Worm (Caenorhabditis elegans): ENCODE results near the gene F20A1.2.

The F20A1.2 gene

DNA sequence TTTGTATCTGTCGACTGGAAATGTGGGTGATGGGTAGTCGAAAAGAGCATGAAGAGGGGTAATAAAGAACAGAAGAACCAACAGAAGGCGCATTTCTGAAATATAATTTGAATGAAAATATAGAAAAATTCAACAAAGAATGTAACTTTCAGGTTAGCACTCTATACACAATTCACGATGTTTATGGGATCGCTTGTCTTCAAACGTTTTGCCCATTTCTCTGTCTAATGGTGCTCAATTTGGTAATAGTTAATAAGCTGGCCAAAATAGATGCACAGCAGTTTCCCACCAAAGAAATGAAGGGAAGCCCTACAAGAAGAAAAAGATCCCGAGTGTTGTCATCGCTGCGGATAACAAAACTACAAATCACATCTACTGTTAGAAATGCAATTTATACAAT is 1.4 kb downstream of the F20A1.2 start, which contains the start of gene F20A1.8:
TSS of gene F20A1.8 (minus strand) at position 101 of the 400 bp plus-strand sequence.
- TF ChIP-seq sma-3 (GFP tag; optimal IDR thresholded peaks at IDR 0.05) (no peak), nhr-77 (tag; optimal IDR thresholded peaks at IDR 0.05) (no peak), nhr-237 (tag; optimal IDR thresholded peaks at IDR 0.05) (no peak), nhr-11 (tag; optimal IDR thresholded peaks at IDR 0.05) (no peak), Y55F3AM.14 (GFP tag; optimal IDR thresholded peaks at IDR 0.05) (no peak), peb-1 (tag; optimal IDR thresholded peaks at IDR 0.05) (no peak), ceh-82 (tag; optimal IDR thresholded peaks at IDR 0.05) (no peak), sma-9 (GFP tag; optimal IDR thresholded peaks at IDR 0.05) (no peak), sma-9 (tag; optimal IDR thresholded peaks at IDR 0.05) (no peak), F13H6.1 (tag; optimal IDR thresholded peaks at IDR 0.05) (no peak), lsy-2 (tag; optimal IDR thresholded peaks at IDR 0.05) (no peak), lin-39 (tag; optimal IDR thresholded peaks at IDR 0.05) (no peak), nhr-129 (tag; optimal IDR thresholded peaks at IDR 0.05) (no peak)

DNA sequence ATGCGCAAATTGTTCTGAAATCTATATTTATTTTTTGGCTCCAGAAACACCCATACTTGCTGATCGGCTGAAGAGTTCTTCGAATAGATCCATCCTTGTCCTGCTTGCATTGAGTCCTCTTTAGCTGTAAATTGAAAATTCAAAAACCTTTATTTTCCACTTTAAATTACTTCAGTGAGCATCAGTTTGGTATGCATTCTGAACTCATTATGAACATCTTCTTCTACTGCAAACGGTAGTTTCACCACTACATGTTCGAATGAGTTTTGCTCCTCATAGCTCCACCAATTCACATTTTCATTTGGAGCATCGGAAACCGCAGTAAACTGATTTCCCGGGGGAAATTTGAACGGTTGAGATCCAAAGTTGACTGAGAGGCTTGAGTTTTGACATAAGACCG is 4.0 kb downstream of the F20A1.2 start:
- TF ChIP-seq fos-1 (tag; optimal IDR thresholded peaks at IDR 0.05) (no peak), egl-27 (tag; optimal IDR thresholded peaks at IDR 0.05) (no peak), mab-5 (tag; optimal IDR thresholded peaks at IDR 0.05) (no peak), dmd-4 (tag; optimal IDR thresholded peaks at IDR 0.05) (no peak), blmp-1 (tag; optimal IDR thresholded peaks at IDR 0.05; ENCODE audit: insufficient read depth) (no peak), ztf-4 (tag; optimal IDR thresholded peaks at IDR 0.05) (no peak), nhr-237 (tag; optimal IDR thresholded peaks at IDR 0.05) (no peak), nhr-21 (tag; optimal IDR thresholded peaks at IDR 0.05) (no peak), nhr-23 (tag; optimal IDR thresholded peaks at IDR 0.05) (no peak), nhr-11 (tag; optimal IDR thresholded peaks at IDR 0.05) (no peak), lin-39 (tag; optimal IDR thresholded peaks at IDR 0.05) (no peak), mdl-1 (tag; optimal IDR thresholded peaks at IDR 0.05) (no peak), nhr-129 (tag; optimal IDR thresholded peaks at IDR 0.05) (no peak), ztf-11 (tag; optimal IDR thresholded peaks at IDR 0.05) (no peak), mbf-1 (tag; optimal IDR thresholded peaks at IDR 0.05) (no peak)

DNA sequence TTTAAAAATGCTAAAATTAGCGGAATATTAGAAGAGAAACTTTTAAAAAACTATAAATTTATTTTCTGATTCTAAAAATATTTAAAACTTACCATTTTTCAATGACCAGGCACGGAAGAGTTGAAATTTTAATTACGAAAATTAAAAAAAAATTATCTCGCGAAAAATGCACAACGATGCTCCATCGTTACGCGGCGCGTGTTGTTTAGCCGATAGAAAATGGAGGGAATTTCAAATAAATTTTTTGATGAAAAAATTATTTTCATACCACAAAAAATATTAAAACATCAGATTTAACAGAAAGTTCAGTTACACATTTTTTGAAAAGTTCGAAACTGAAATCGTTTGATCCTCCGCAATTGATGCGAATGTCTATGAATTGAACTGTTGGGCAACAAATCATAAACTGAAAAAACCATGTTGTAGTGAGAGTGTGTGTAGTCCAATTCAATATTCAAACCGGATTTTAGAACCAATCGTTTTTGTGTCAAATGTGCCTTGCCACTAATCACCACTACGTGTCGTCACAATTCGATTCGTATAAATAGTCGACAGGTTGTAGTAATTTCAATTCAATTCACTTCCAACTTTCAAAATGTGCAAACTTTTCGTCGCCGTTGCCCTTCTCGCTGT is 5.1 kb downstream of the F20A1.2 start, which contains the start of the genes tofu-2 and spig-1:
TSS of gene tofu-2 (minus strand) at position 116 of the 633 bp plus-strand sequence.
TSS of gene spig-1 (plus strand) at position 583 of the 633 bp plus-strand sequence.
- TF ChIP-seq nhr-12 (tag; optimal IDR thresholded peaks at IDR 0.05) (no peak), nhr-129 (tag; optimal IDR thresholded peaks at IDR 0.05) (no peak), nhr-11 (tag; optimal IDR thresholded peaks at IDR 0.05) (no peak), blmp-1 (tag; optimal IDR thresholded peaks at IDR 0.05; ENCODE audit: insufficient read depth) (no peak), unc-55 (GFP tag; optimal IDR thresholded peaks at IDR 0.05) (no peak), unc-39 (tag; optimal IDR thresholded peaks at IDR 0.05) (no peak), ceh-16 (tag; optimal IDR thresholded peaks at IDR 0.05) (no peak), Y55F3AM.14 (GFP tag; optimal IDR thresholded peaks at IDR 0.05) (no peak), ama-1 (optimal IDR thresholded peaks at IDR 0.05) (no peak), R02D3.7 (tag; optimal IDR thresholded peaks at IDR 0.05) (no peak), peb-1 (tag; optimal IDR thresholded peaks at IDR 0.05) (no peak), sem-4 (tag; optimal IDR thresholded peaks at IDR 0.05) (no peak), crh-2 (tag; optimal IDR thresholded peaks at IDR 0.05) (no peak), ZK546.5 (tag; optimal IDR thresholded peaks at IDR 0.05) (no peak), elt-3 (tag; optimal IDR thresholded peaks at IDR 0.05) (no peak), nhr-6 (tag; optimal IDR thresholded peaks at IDR 0.05) (no peak), snpc-4 (tag; optimal IDR thresholded peaks at IDR 0.05) (no peak), nhr-25 (tag; optimal IDR thresholded peaks at IDR 0.05) (no peak)

DNA sequence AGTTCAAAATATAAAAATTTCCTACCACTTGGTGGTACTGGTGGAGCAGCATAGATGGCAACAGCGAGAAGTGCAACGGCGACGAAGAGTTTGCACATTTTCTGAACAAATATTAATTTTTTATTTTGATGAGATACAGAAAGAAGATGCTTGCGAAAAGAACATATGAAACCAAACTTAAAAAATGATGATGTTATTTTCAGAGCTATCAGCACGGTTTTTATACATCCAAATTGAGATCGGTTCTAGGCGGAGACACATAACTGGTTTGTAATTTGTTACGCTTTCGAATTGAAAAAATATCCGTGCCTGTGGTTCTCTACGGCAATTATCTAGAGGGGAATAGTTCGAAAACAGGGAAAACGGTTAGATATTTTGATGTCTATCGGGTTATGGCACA is 7.0 kb downstream of the F20A1.2 start, which contains the start of gene txt-17:
TSS of gene txt-17 (minus strand) at position 101 of the 400 bp plus-strand sequence.
- TF ChIP-seq crh-2 (tag; optimal IDR thresholded peaks at IDR 0.05) (no peak), lin-13 (GFP tag; optimal IDR thresholded peaks at IDR 0.05) (no peak), nhr-12 (tag; optimal IDR thresholded peaks at IDR 0.05) (no peak), elt-1 (tag; optimal IDR thresholded peaks at IDR 0.05) (no peak), ztf-1 (GFP tag; conservative IDR thresholded peaks at IDR 0.05) (no peak), nhr-6 (tag; optimal IDR thresholded peaks at IDR 0.05) (no peak), zag-1 (tag; optimal IDR thresholded peaks at IDR 0.05) (no peak), mbf-1 (tag; optimal IDR thresholded peaks at IDR 0.05) (no peak), mdl-1 (tag; optimal IDR thresholded peaks at IDR 0.05) (no peak), ZK546.5 (tag; optimal IDR thresholded peaks at IDR 0.05) (no peak), nhr-77 (tag; optimal IDR thresholded peaks at IDR 0.05) (no peak), alr-1 (tag; optimal IDR thresholded peaks at IDR 0.05) (no peak)

Measured in whole organism, L2 larva.